Worm (Caenorhabditis elegans) whole organism, mixed stage, embryonic: ENCODE measurements around the gene clec-179.

Experiments used
- lin-13 ChIP-seq: fragments of 150-350 bp; optimal IDR thresholded peaks from 2 replicates; lab custom pipeline; 2014; ENCODE audit warnings: missing biosample characterization, missing genetic modification characterization
- nhr-237 ChIP-seq: fragments of 150-350 bp; optimal IDR thresholded peaks from 2 replicates; lab custom pipeline; 2014; ENCODE audit warnings: missing biosample characterization, missing genetic modification characterization

DNA sequence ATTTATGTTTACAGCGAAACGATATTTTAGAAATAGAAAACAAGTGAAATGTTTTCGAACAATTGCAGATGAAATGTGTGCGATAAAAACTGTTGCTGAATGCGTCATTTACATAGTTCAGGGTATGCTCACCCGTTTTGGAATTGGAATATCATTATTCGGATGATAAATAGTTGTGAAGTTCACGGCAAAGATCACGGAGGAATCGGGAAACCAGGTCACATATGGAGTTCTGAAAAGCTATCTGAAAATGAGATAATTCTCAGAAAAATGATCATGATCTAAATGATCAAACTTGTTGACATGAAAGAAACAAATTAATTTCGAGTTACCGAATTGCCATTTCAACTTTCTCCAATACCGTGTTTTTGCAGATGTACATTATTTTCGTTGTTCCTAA is 11.2 kb upstream of the clec-179 start, which contains the start of gene best-16:
- TF ChIP-seq nhr-237 (tag; lab: Kevin White, UChicago): no peak
- no peak for TF ChIP-seq lin-13 (tag; lab: Kevin White, UChicago)
